Worm (Caenorhabditis elegans) whole organism, L1 larva: ENCODE results near the gene F54F7.9.
A peak's percentile ranks its signal among the peaks of the same experiment; 100 is the strongest.

Source experiments
- ama-1 ChIP-seq: fragments of 150-350 bp; optimal IDR thresholded peaks from 2 replicates; lab custom pipeline; 2014
- ceh-8 ChIP-seq: fragments of 200-800 bp; sonication (Bioruptor generic); optimal IDR thresholded peaks from 2 replicates; lab custom pipeline; 2018; ENCODE audit warnings: mild to moderate bottlenecking, missing genetic modification characterization, moderate library complexity, missing compliant biosample characterization
- ces-1 ChIP-seq: fragments of 150-350 bp; optimal IDR thresholded peaks from 2 replicates; lab custom pipeline; 2014; ENCODE audit warnings: missing biosample characterization, missing genetic modification reagents, missing genetic modification characterization
- efl-1 ChIP-seq, 4 experiments: fragments of 150-350 bp; optimal IDR thresholded peaks in 3 of 4; peaks in 1 of 4; 1 replicate in 1 of 4; 2 replicates in 3 of 4; lab custom pipeline; 2014; ENCODE audit warnings: missing biosample characterization in 2 of 4, missing genetic modification characterization in 2 of 4, missing genetic modification reagents in 2 of 4
- efl-3 ChIP-seq: fragments of 200-800 bp; sonication (Bioruptor generic); optimal IDR thresholded peaks from 2 replicates; lab custom pipeline; 2018; ENCODE audit warnings: mild to moderate bottlenecking, missing genetic modification characterization, missing compliant biosample characterization
- elt-2 ChIP-seq: sonication (generic microtip); optimal IDR thresholded peaks from 2 replicates; lab custom pipeline; 2016; ENCODE audit warnings: missing genetic modification characterization, mild to moderate bottlenecking, inconsistent platforms, missing compliant biosample characterization, missing genetic modification reagents
- elt-3 ChIP-seq, 6 experiments: fragments of 150-350 bp in 1 of 6; sonication (generic microtip); optimal IDR thresholded peaks; 2 replicates each; lab custom pipeline; 2017 to 2018; ENCODE audit warnings: missing biosample characterization in 6 of 6, missing genetic modification characterization in 6 of 6, inconsistent platforms in 1 of 6
- fkh-10 ChIP-seq: sonication (generic microtip); optimal IDR thresholded peaks from 2 replicates; lab custom pipeline; 2017; ENCODE audit warnings: missing biosample characterization, missing genetic modification reagents, missing genetic modification characterization
- fkh-8 ChIP-seq: sonication (generic microtip); optimal IDR thresholded peaks from 2 replicates; lab custom pipeline; 2016; ENCODE audit warnings: mild to moderate bottlenecking, missing genetic modification characterization, missing compliant biosample characterization
- irx-1 ChIP-seq: sonication (generic microtip); optimal IDR thresholded peaks from 2 replicates; lab custom pipeline; 2016; ENCODE audit warnings: missing genetic modification characterization, missing compliant biosample characterization
- lin-13 ChIP-seq: fragments of 150-350 bp; optimal IDR thresholded peaks from 2 replicates; lab custom pipeline; 2014; ENCODE audit warnings: missing biosample characterization, missing genetic modification reagents, missing genetic modification characterization
- lin-14 ChIP-seq: fragments of 200-800 bp; sonication (Bioruptor generic); optimal IDR thresholded peaks from 2 replicates; lab custom pipeline; 2018; ENCODE audit warnings: mild to moderate bottlenecking, missing genetic modification characterization, moderate library complexity, missing compliant biosample characterization
- lin-15B ChIP-seq: fragments of 150-350 bp; sonication (generic microtip); optimal IDR thresholded peaks from 3 replicates; lab custom pipeline; 2014; ENCODE audit warnings: missing biosample characterization, missing genetic modification characterization
- lin-35 ChIP-seq, 2 experiments: fragments of 150-350 bp; optimal IDR thresholded peaks; 2 replicates each; lab custom pipeline; 2014; ENCODE audit warnings: missing biosample characterization in 2 of 2, missing genetic modification characterization in 2 of 2, missing genetic modification reagents in 2 of 2
- lin-39 ChIP-seq: fragments of 150-350 bp; optimal IDR thresholded peaks from 2 replicates; lab custom pipeline; 2014; ENCODE audit warnings: missing biosample characterization, missing genetic modification reagents, missing genetic modification characterization
- lsy-2 ChIP-seq, 2 experiments: fragments of 150-350 bp; optimal IDR thresholded peaks; 2 replicates each; lab custom pipeline; 2014; ENCODE audit warnings: missing biosample characterization in 2 of 2, missing genetic modification characterization in 2 of 2
- mdl-1 ChIP-seq, 2 experiments: fragments of 150-350 bp; optimal IDR thresholded peaks; 2 replicates each; lab custom pipeline; 2014 to 2017; ENCODE audit warnings: missing biosample characterization in 2 of 2, missing genetic modification characterization in 2 of 2, inconsistent platforms in 1 of 2
- nhr-11 ChIP-seq: fragments of 150-350 bp; optimal IDR thresholded peaks from 2 replicates; lab custom pipeline; 2014; ENCODE audit warnings: missing biosample characterization, missing genetic modification characterization
- nhr-12 ChIP-seq: sonication (generic microtip); optimal IDR thresholded peaks from 2 replicates; lab custom pipeline; 2017; ENCODE audit warnings: missing biosample characterization, missing genetic modification characterization
- nhr-19 ChIP-seq: fragments of 200-800 bp; sonication (Bioruptor generic); conservative IDR thresholded peaks from 2 replicates; pipeline ENCODE4 v1.3.6; 2022; ENCODE audit warnings: missing genetic modification characterization, missing compliant biosample characterization
- nhr-47 ChIP-seq: sonication (generic microtip); optimal IDR thresholded peaks from 2 replicates; lab custom pipeline; 2016; ENCODE audit warnings: mild to moderate bottlenecking, missing genetic modification characterization, moderate library complexity, missing compliant biosample characterization
- nhr-71 ChIP-seq: sonication (generic microtip); optimal IDR thresholded peaks from 2 replicates; lab custom pipeline; 2016; ENCODE audit warnings: mild to moderate bottlenecking, missing genetic modification characterization, moderate library complexity, missing compliant biosample characterization
- nhr-76 ChIP-seq: sonication (generic microtip); optimal IDR thresholded peaks from 2 replicates; lab custom pipeline; 2017; ENCODE audit warnings: missing biosample characterization, missing genetic modification characterization
- pag-3 ChIP-seq: sonication (generic microtip); optimal IDR thresholded peaks from 2 replicates; lab custom pipeline; 2017; ENCODE audit warnings: missing genetic modification characterization, mild to moderate bottlenecking, missing compliant biosample characterization, antibody characterized with exemption, borderline replicate concordance; ENCODE audit not compliant: insufficient read depth
- pqm-1 ChIP-seq: sonication (generic microtip); optimal IDR thresholded peaks from 3 replicates; lab custom pipeline; 2017; ENCODE audit warnings: missing biosample characterization, missing genetic modification characterization
- rnt-1 ChIP-seq: sonication (generic microtip); optimal IDR thresholded peaks from 2 replicates; lab custom pipeline; 2016; ENCODE audit warnings: mild to moderate bottlenecking, missing genetic modification characterization, moderate library complexity, missing compliant biosample characterization
- snpc-4 ChIP-seq: fragments of 150-350 bp; optimal IDR thresholded peaks from 2 replicates; lab custom pipeline; 2014; ENCODE audit warnings: missing biosample characterization, missing genetic modification characterization
- snu-23 ChIP-seq: sonication (generic microtip); optimal IDR thresholded peaks from 2 replicates; lab custom pipeline; 2016; ENCODE audit warnings: missing genetic modification characterization, missing compliant biosample characterization
- sptf-1 ChIP-seq: fragments of 150-350 bp; optimal IDR thresholded peaks from 2 replicates; lab custom pipeline; 2014; ENCODE audit warnings: missing biosample characterization, missing genetic modification characterization
- swsn-7 ChIP-seq: sonication (generic microtip); optimal IDR thresholded peaks from 2 replicates; lab custom pipeline; 2016; ENCODE audit warnings: missing genetic modification characterization, missing compliant biosample characterization
- tbx-2 ChIP-seq: sonication (generic microtip); optimal IDR thresholded peaks from 2 replicates; lab custom pipeline; 2016; ENCODE audit warnings: missing genetic modification characterization, missing compliant biosample characterization
- unc-130 ChIP-seq: fragments of 150-350 bp; optimal IDR thresholded peaks from 2 replicates; lab custom pipeline; 2017; ENCODE audit warnings: missing biosample characterization, missing genetic modification characterization, inconsistent platforms
- zip-4 ChIP-seq: fragments of 200-800 bp; sonication (Bioruptor generic); optimal IDR thresholded peaks from 2 replicates; lab custom pipeline; 2018; ENCODE audit warnings: mild to moderate bottlenecking, missing genetic modification characterization, moderate library complexity, missing compliant biosample characterization

Gene F54F7.9

DNA sequence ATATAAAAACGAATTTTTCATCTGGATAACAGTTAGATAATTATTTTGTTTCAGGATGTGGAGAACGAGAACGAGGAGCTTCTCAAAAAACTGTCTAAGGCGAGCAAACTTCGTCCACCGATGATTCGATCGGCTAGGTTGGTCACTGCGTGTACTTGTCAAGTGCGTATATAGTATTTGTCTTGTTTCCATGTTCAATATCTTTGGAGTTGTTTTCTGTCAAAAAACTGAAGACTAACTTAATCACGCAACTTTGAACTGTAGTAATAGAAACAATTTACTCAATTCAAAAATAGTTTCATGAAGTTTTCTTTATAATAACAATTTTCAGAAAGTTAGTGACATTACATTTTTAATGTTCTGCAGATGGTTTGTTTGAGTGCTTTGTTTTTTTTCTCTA is 19.9 kb downstream of the F54F7.9 start:
- TF ChIP-seq snu-23 (GFP tag; lab: Kevin White, UChicago) (no peak), lin-39 (tag; lab: Kevin White, UChicago) (no peak), zip-4 (no peak), ama-1 (lab: Kevin White, UChicago) (no peak), irx-1 (tag; lab: Kevin White, UChicago) (no peak), unc-130 (tag; lab: Kevin White, UChicago) (no peak), elt-2 (tag; lab: Kevin White, UChicago) (no peak), swsn-7 (tag; lab: Kevin White, UChicago) (no peak), mdl-1 (tag; optimal IDR thresholded peaks at IDR 0.05; lab: Kevin White, UChicago) (no peak), elt-3 (tag; optimal IDR thresholded peaks at IDR 0.05; lab: Kevin White, UChicago) (no peak), efl-1 (optimal IDR thresholded peaks at IDR 0.05; lab: Kevin White, UChicago) (no peak), efl-1 (GFP tag; optimal IDR thresholded peaks at IDR 0.05 in 1 of 2; lab: Kevin White, UChicago) (no peak), lin-15B (tag; lab: Kevin White, UChicago) (no peak), ceh-8 (GFP tag; lab: Kevin White, UChicago) (no peak), nhr-12 (no peak), nhr-47 (tag; lab: Kevin White, UChicago) (no peak), nhr-19 (GFP tag; lab: Robert Waterston, UW) (no peak), fkh-8 (tag; lab: Kevin White, UChicago) (no peak), tbx-2 (no peak), pqm-1 (tag; lab: Kevin White, UChicago) (no peak)
- TF ChIP-seq, all 84 proteins: peak for 0

DNA sequence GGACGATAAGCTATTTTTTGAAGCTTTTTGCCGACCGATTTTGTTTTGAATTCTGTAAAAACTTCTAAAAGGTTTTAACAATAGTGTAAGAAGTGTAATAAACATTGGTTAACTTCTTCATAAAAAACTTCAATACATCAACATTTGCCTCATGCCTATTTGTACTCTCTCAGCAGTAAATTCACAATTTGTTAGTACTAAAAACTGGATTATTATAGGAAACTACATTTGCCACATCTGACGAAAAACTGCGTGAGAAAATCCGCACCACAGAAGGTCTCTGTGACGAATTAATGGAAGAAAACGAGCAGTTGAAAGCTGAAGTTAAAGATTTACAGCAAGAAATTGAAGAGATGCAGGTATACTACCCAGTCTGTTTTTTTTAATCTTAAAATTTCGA is 21.0 kb downstream of the F54F7.9 start:
- TF ChIP-seq nhr-11: no peak
- no peak for TF ChIP-seq lin-13
- TF ChIP-seq pag-3 (tag; lab: Kevin White, UChicago): no peak
- TF ChIP-seq ces-1 (GFP tag; lab: Kevin White, UChicago): no peak
- TF ChIP-seq, all 84 proteins: peak for 0

DNA sequence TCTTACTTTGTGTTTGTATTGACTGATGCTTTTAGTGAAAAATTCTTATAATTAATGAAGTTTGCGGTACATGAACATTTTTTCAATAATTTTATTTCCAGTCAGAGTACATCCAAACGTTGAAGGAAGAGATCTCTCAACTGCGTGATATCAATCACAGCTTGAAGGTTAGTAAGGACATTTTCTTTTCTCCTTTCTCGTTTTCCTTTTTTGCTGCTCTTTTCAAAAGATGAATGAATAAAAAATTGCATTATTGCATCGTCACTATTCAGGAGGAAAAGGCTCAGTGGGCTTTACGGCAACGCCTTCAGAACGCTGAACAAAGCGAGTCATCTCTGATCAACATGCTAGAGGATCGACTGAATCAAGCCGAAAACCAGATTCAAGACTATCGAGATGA is 21.6 kb downstream of the F54F7.9 start:
- TF ChIP-seq nhr-76 (tag; lab: Kevin White, UChicago): no peak
- peak; percentile 62 for TF ChIP-seq fkh-10

DNA sequence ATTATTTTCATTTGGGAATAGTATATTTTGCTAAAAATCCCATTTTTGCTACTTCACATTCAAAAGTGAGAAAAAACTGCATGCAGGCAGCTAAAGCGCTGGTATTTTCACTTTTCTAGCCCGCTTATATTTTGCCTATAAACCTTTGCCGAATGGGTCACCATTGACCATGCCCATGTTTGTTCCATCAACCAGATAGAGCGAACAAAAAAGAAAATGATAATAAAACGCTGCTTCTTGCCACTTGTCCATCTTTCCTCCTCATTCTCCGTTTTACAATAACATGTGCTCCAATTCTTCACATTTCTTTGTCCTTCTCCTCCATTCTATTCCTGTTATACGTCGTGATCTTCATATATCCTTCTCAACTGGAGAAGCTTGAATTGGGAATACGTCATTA is 24.8 kb downstream of the F54F7.9 start, which contains the start of gene tag-241:
Gene tag-241 (plus strand): TSS at position 301 of the 400 bp plus-strand sequence.
- TF ChIP-seq sptf-1: no peak
- TF ChIP-seq lin-14: peak; percentile 1

DNA sequence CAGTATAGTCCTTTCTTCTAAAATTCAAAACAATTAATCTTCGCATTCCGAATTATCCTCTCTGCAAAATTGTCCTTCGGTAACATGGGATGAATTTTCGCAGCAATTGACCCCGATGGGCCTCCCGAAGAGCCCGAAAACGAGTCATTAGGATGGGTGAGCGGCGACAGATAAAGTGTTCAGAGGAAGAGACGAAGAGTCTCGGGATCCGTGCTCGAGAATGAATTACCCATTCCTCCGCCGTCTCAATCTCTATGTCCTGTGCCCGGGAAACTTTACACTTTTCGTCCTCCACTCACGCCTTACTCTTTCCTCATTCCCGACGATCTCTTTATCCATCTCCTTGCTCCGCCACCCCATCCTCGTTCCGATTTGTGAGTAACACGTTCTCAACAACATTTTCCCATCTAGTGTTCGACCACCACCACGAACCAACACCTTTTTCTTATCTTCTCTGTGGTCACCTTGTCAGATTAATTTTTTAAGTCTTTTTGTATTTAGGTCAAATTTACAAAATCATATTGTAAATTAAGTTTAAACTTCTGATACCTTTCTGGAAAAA is 27.3 kb downstream of the F54F7.9 start:
- peak; percentile 9 for TF ChIP-seq nhr-71 (tag; lab: Kevin White, UChicago)
- no peak for TF ChIP-seq snpc-4 (tag; lab: Kevin White, UChicago)
- peak; percentile 64 for TF ChIP-seq rnt-1 (tag; lab: Kevin White, UChicago)
- TF ChIP-seq lin-14: peak; percentile 51

DNA sequence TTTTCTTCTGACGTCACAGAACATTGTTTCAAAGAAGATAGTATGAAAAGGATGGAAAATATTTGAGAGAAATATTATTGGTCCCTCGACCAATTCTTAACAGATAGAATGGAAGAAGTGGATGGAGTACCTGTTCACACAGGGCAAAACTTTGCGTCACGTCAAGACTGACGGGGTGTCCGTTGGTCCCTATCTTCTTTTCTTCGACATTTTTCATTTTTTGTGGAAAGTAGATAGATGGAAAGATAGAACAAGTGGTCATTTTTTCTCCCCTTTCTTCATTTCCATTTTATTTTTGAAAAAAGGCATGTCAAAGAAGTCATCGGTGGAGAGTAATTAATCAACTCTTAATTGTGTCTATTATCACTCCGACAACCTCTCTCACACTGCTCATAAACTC is 29.8 kb downstream of the F54F7.9 start:
- TF ChIP-seq snu-23 (GFP tag; lab: Kevin White, UChicago) (peak; percentile 1), rnt-1 (tag; lab: Kevin White, UChicago) (peak; percentile 25), snpc-4 (tag; lab: Kevin White, UChicago) (no peak), lin-14 (peak; percentile 75), efl-3 (GFP tag; lab: Kevin White, UChicago) (no peak), efl-1 (optimal IDR thresholded peaks at IDR 0.05; lab: Kevin White, UChicago) (no peak), efl-1 (GFP tag; optimal IDR thresholded peaks at IDR 0.05 in 1 of 2; lab: Kevin White, UChicago) (no peak), lin-35 (GFP tag; optimal IDR thresholded peaks at IDR 0.05; lab: Kevin White, UChicago) (no peak), nhr-11 (no peak), nhr-71 (tag; lab: Kevin White, UChicago) (peak; percentile 66), lsy-2 (tag; optimal IDR thresholded peaks at IDR 0.05; lab: Kevin White, UChicago) (no peak), unc-130 (tag; lab: Kevin White, UChicago) (peak; percentile 4), ama-1 (lab: Kevin White, UChicago) (no peak)
